Worm (Caenorhabditis elegans) whole organism, L4 larva: Measurements from ENCODE around the gene F25G6.9.

Experiments
- ama-1 ChIP-seq: fragments of 150-350 bp; optimal IDR thresholded peaks from 2 replicates; lab custom pipeline; 2014; ENCODE audit warnings: inconsistent platforms, mixed read lengths
- fkh-10 ChIP-seq: fragments of 150-350 bp; optimal IDR thresholded peaks from 2 replicates; lab custom pipeline; 2014; ENCODE audit warnings: missing biosample characterization, missing genetic modification reagents, missing genetic modification characterization
- lin-15B ChIP-seq: fragments of 150-350 bp; sonication (generic microtip); optimal IDR thresholded peaks from 3 replicates; lab custom pipeline; 2014; ENCODE audit warnings: missing biosample characterization, missing genetic modification characterization
- lir-3 ChIP-seq: sonication (generic microtip); optimal IDR thresholded peaks from 2 replicates; lab custom pipeline; 2016; ENCODE audit warnings: mild to moderate bottlenecking, missing genetic modification characterization, missing compliant biosample characterization
- mdl-1 ChIP-seq, 2 experiments: fragments of 150-350 bp in 1 of 2; sonication (generic microtip) in 1 of 2; optimal IDR thresholded peaks; 2 replicates each; lab custom pipeline; 2014 to 2017; ENCODE audit warnings: missing biosample characterization in 2 of 2, missing genetic modification characterization in 2 of 2
- nhr-77 ChIP-seq: fragments of 150-350 bp; optimal IDR thresholded peaks from 2 replicates; lab custom pipeline; 2014; ENCODE audit warnings: missing biosample characterization, missing genetic modification characterization
- pha-4 ChIP-seq, 2 experiments: fragments of 150-350 bp in 1 of 2; fragments of 200-800 bp in 1 of 2; sonication (Bioruptor generic) in 1 of 2; IDR thresholded peaks in 1 of 2; optimal IDR thresholded peaks in 1 of 2; 2 replicates each; pipeline versions ENCODE4 v1.3.6 to Lab custom; 2014 to 2022; ENCODE audit warnings: missing genetic modification characterization in 2 of 2, missing genetic modification reagents in 2 of 2, missing biosample characterization in 1 of 2, missing compliant biosample characterization in 1 of 2
- pqm-1 ChIP-seq: sonication (generic microtip); optimal IDR thresholded peaks from 2 replicates; lab custom pipeline; 2017; ENCODE audit warnings: missing biosample characterization, missing genetic modification characterization
- skn-1 ChIP-seq: fragments of 150-350 bp; optimal IDR thresholded peaks from 2 replicates; lab custom pipeline; 2014; ENCODE audit warnings: missing biosample characterization, missing genetic modification characterization
- snpc-4 ChIP-seq: fragments of 150-350 bp; optimal IDR thresholded peaks from 2 replicates; lab custom pipeline; 2014; ENCODE audit warnings: missing biosample characterization, missing genetic modification characterization
- unc-39 ChIP-seq: sonication (generic microtip); optimal IDR thresholded peaks from 2 replicates; lab custom pipeline; 2017; ENCODE audit warnings: missing biosample characterization, missing genetic modification characterization
- unc-62 ChIP-seq, 3 experiments: fragments of 150-350 bp in 1 of 3; sonication (generic microtip); optimal IDR thresholded peaks in 2 of 3; peaks in 1 of 3; 1 replicate in 1 of 3; 2 replicates in 2 of 3; lab custom pipeline; 2014 to 2017; ENCODE audit warnings: missing biosample characterization in 3 of 3, missing genetic modification characterization in 3 of 3, missing genetic modification reagents in 3 of 3, missing genotype in 1 of 3
- zip-11 ChIP-seq: fragments of 200-800 bp; sonication (Bioruptor generic); IDR thresholded peaks from 2 replicates; pipeline ENCODE4 v1.3.6; 2022; ENCODE audit warnings: missing genetic modification characterization, missing compliant biosample characterization

- TF ChIP-seq skn-1: no peak
- TF ChIP-seq fkh-10 (GFP tag; lab: Kevin White, UChicago): no peak
- no peak for TF ChIP-seq ama-1 (lab: Kevin White, UChicago)
- TF ChIP-seq mdl-1 (tag; optimal IDR thresholded peaks at IDR 0.05; lab: Kevin White, UChicago): no peak
- TF ChIP-seq unc-62 (GFP tag; optimal IDR thresholded peaks at IDR 0.05 in 1 of 2; lab: Kevin White, UChicago): no peak
- TF ChIP-seq unc-62 (tag; optimal IDR thresholded peaks at IDR 0.05; lab: Kevin White, UChicago): no peak
- TF ChIP-seq pha-4 (GFP tag; IDR thresholded peaks at IDR 0.05; lab: Robert Waterston, UW): no peak
- no peak for TF ChIP-seq pha-4 (tag; optimal IDR thresholded peaks at IDR 0.05; lab: Kevin White, UChicago)
- TF ChIP-seq nhr-77: no peak
- no peak for TF ChIP-seq snpc-4 (tag; lab: Kevin White, UChicago)
- no peak for TF ChIP-seq unc-39 (tag; lab: Kevin White, UChicago)
- no peak for TF ChIP-seq lir-3
- no peak for TF ChIP-seq zip-11 (GFP tag; lab: Robert Waterston, UW)
- no peak for TF ChIP-seq lin-15B (tag; lab: Kevin White, UChicago)
- TF ChIP-seq pqm-1 (tag; lab: Kevin White, UChicago): no peak
Observed at ce11 chrV:8537031-8537430, 32.8 kb downstream of the F25G6.9 start, which contains the start of gene otpl-4.
